Worm (Caenorhabditis elegans): ENCODE measurements around the gene F14F9.4.

DNA sequence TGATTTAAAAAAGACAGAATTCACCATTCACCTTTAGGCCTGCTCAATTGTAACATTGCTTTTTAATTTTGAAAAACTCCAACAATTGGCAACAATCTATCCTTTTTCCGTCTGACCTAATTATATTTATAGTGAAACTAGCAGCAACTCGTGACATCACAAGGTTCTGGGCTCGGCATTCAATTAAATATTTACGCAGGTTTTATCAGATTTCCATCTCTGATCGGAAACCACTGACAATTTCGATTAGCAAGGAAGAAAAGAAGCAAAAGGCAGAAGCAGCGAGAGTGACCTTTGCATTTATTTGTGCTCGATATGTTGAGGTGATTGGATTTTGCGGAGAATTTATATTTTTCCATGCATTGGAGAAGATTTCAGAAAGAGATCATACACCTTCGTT, 42.2 kb upstream of the F14F9.4 start:
- TF ChIP-seq ceh-82 (tag; optimal IDR thresholded peaks at IDR 0.05): no peak
- TF ChIP-seq unc-39 (tag; optimal IDR thresholded peaks at IDR 0.05): no peak
- TF ChIP-seq skn-1 (tag; optimal IDR thresholded peaks at IDR 0.05): no peak
